Fruit fly (Drosophila melanogaster): ENCODE measurements around the gene mld.

DNA sequence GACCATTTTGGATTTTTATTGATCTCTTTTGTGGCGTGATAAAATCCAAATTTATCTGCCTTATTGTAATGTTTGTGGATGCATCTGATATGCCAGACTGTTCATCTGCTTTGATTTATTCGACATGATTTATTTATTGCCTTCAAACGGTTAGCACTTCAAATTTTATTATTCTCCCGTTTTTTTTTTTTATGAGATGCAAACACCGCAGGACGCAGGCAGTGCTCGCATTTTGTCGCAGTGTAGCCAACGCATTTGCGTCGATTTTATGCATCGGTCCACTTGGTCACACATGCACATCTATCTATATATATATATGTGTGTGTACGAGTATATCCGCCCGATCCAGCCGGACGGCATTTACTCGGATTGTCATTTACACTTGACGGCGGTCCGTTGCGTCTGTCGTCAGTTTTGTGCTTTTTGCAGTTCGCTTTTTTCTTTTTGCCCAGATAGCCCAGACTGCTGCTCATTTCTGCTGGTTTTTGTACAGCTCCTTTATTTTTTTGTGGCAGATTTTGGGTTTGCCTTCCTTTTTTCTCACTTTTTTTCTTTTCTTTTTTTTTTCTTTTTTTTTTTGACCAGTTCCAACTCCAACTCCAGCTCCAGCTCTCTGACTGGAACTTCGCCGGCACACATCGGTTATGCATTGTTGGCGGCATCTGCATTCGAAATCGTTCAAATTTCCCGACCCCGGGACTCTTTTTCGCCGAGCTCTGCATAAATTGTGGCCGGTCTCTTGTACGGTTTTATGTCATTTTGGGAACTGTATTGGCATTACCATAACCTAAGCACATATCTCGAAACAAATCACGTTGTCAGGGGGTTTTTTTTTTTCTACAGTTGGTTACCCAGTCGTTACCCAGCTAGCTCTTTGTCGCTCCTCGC, 28.6 kb downstream of the mld start:
- no peak for TF ChIP-seq h (optimal IDR thresholded peaks at IDR 0.05)
- TF ChIP-seq Myc (optimal IDR thresholded peaks at IDR 0.05), result no peak
- no peak for TF ChIP-seq ttk (optimal IDR thresholded peaks at IDR 0.05)
- TF ChIP-seq Sin3A (optimal IDR thresholded peaks at IDR 0.05), result no peak
- no peak for TF ChIP-seq psq (optimal IDR thresholded peaks at IDR 0.05)
